Fruit fly (Drosophila melanogaster): Measurements from ENCODE around the gene CG34382.

The CG34382 gene

DNA sequence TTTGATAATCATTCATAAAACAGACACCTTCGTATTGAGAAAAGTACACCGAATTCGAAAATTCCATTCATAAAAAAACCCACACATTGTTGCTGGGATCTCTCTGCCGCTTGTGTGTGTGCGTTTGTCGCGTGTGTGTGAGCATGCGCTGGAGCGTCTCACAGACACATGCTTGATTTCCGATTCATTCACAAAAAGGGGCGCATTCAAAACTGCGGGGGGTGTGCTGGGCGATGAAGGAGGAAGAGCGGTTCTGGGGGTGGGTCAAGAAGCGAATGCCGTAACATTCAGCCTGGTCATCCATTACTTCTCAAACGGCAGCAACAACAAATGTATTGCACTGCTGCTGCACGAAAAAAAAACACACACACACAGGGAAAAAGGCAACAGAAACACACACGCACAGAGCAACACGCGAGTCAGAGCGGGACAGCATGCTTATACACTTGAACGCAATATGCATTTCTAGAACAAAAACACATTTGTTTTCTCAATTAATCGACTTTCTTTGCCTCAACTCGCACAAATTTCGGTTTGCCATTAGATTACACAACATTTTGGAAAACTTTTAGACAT, 24.8 kb upstream of the CG34382 start (continued):
- no peak for TF ChIP-seq NC2α (GFP tag; optimal IDR thresholded peaks at IDR 0.05)
- no peak for TF ChIP-seq schlank (tag; optimal IDR thresholded peaks at IDR 0.05)
- TF ChIP-seq slou (GFP tag; optimal IDR thresholded peaks at IDR 0.05), result no peak
- no peak for TF ChIP-seq CG13894 (tag; optimal IDR thresholded peaks at IDR 0.05)
- TF ChIP-seq cas (GFP tag; IDR thresholded peaks at IDR 0.05), result no peak
- no peak for TF ChIP-seq CG10209 (GFP tag; optimal IDR thresholded peaks at IDR 0.05)
- TF ChIP-seq CG31441 (GFP tag; IDR thresholded peaks at IDR 0.05), result no peak
- no peak for TF ChIP-seq CG3995 (GFP tag; optimal IDR thresholded peaks at IDR 0.05)
- peak; percentile 3 for TF ChIP-seq gro (GFP tag; optimal IDR thresholded peaks at IDR 0.05)
- peak; percentile 46; the same call in 1 of the 2 replicates for TF ChIP-seq ttk (GFP tag; IDR thresholded peaks at IDR 0.05)
- TF ChIP-seq Antp (GFP tag; optimal IDR thresholded peaks at IDR 0.05), result no peak
- TF ChIP-seq emc (GFP tag; optimal IDR thresholded peaks at IDR 0.05), result no peak
- no peak for TF ChIP-seq CG13123 (GFP tag; optimal IDR thresholded peaks at IDR 0.05)
- TF ChIP-seq CG9817 (tag; optimal IDR thresholded peaks at IDR 0.05), result no peak
- TF ChIP-seq Elba2 (GFP tag; optimal IDR thresholded peaks at IDR 0.05), result no peak
- peak; percentile 23; the same call in 1 of the 2 replicates for TF ChIP-seq amos (GFP tag; IDR thresholded peaks at IDR 0.05; ENCODE audit: partially characterized antibody)
- TF ChIP-seq luna (GFP tag; optimal IDR thresholded peaks at IDR 0.05), result no peak
- TF ChIP-seq zfh1 (GFP tag; IDR thresholded peaks at IDR 0.05), result peak; percentile 50; the same call in 1 of the 3 replicates
- no peak for TF ChIP-seq org-1 (GFP tag; optimal IDR thresholded peaks at IDR 0.05)
- peak; percentile 33 for TF ChIP-seq YL-1 (GFP tag; optimal IDR thresholded peaks at IDR 0.05)
- TF ChIP-seq Scr (GFP tag; IDR thresholded peaks at IDR 0.05; ENCODE audit: partially characterized antibody), result peak; percentile 16; the same call in 1 of the 2 replicates
- no peak for TF ChIP-seq CG10147 (GFP tag; optimal IDR thresholded peaks at IDR 0.05)
- TF ChIP-seq sisA (GFP tag; IDR thresholded peaks at IDR 0.05), result no peak
- peak; percentile 26; the same call in 1 of the 2 replicates for TF ChIP-seq chm (GFP tag; IDR thresholded peaks at IDR 0.05)
- no peak for TF ChIP-seq C15 (GFP tag; IDR thresholded peaks at IDR 0.05)
- peak; percentile 1 for TF ChIP-seq kni (GFP tag; optimal IDR thresholded peaks at IDR 0.05)
- TF ChIP-seq CG2678 (tag; optimal IDR thresholded peaks at IDR 0.05), result peak; percentile 7
- 0 out of 3 replicates have a peak, but pooled peaks have one; percentile 11 for TF ChIP-seq CG16813 (GFP tag; IDR thresholded peaks at IDR 0.05; ENCODE audit: partially characterized antibody)
- TF ChIP-seq CG14667 (GFP tag; IDR thresholded peaks at IDR 0.05), result no peak
- TF ChIP-seq NC2β (GFP tag; optimal IDR thresholded peaks at IDR 0.05), result no peak
- TF ChIP-seq CG33557 (GFP tag; optimal IDR thresholded peaks at IDR 0.05), result no peak
- no peak for TF ChIP-seq Dfd (GFP tag; optimal IDR thresholded peaks at IDR 0.05)
- TF ChIP-seq gce (GFP tag; IDR thresholded peaks at IDR 0.05), result no peak
- TF ChIP-seq pzg (GFP tag; optimal IDR thresholded peaks at IDR 0.05), result peak; percentile 15
- no peak for TF ChIP-seq exex (tag; optimal IDR thresholded peaks at IDR 0.05)
- peak; percentile 72 for TF ChIP-seq sd (tag; optimal IDR thresholded peaks at IDR 0.05)
- TF ChIP-seq CG4360 (GFP tag; IDR thresholded peaks at IDR 0.05), result peak; percentile 84
- TF ChIP-seq Xbp1 (GFP tag; optimal IDR thresholded peaks at IDR 0.05), result no peak
- TF ChIP-seq Mrtf (GFP tag; IDR thresholded peaks at IDR 0.05), result no peak
- TF ChIP-seq CG1792 (GFP tag; optimal IDR thresholded peaks at IDR 0.05), result no peak
- TF ChIP-seq CG12299 (tag; optimal IDR thresholded peaks at IDR 0.05), result no peak
- 0 out of 2 replicates have a peak, but pooled peaks have one; percentile 23 for TF ChIP-seq CG17328 (GFP tag; IDR thresholded peaks at IDR 0.05)
- no peak for TF ChIP-seq Doc3 (GFP tag; IDR thresholded peaks at IDR 0.05; ENCODE audit: partially characterized antibody)
- TF ChIP-seq CG15073 (GFP tag; optimal IDR thresholded peaks at IDR 0.05), result no peak
- no peak for TF ChIP-seq CG5245 (GFP tag; optimal IDR thresholded peaks at IDR 0.05)
- TF ChIP-seq Vsx1 (GFP tag; optimal IDR thresholded peaks at IDR 0.05), result no peak
- TF ChIP-seq Lpt (GFP tag; optimal IDR thresholded peaks at IDR 0.05), result no peak
- TF ChIP-seq CG17361 (GFP tag; IDR thresholded peaks at IDR 0.05), result no peak
- no peak for TF ChIP-seq CG2129 (GFP tag; IDR thresholded peaks at IDR 0.05; ENCODE audit: partially characterized antibody)
- no peak for TF ChIP-seq CG10267 (tag; optimal IDR thresholded peaks at IDR 0.05)
- no peak for TF ChIP-seq D19A (tag; optimal IDR thresholded peaks at IDR 0.05)
